Fruit fly (Drosophila melanogaster) whole organism, prepupa: ENCODE results near the gene Wnk.
A peak's percentile ranks its signal among the peaks of the same experiment; 100 is the strongest.

Source experiments
- CG10631 ChIP-seq: fragments of 200-800 bp; sonication (Bioruptor generic); optimal IDR thresholded peaks from 2 replicates; lab custom pipeline; 2016; ENCODE audit warnings: missing biosample characterization, missing genetic modification characterization
- CG10669 ChIP-seq: fragments of 200-800 bp; sonication (Bioruptor generic); optimal IDR thresholded peaks from 3 replicates; lab custom pipeline; 2018; ENCODE audit warnings: missing biosample characterization, mild to moderate bottlenecking, missing genetic modification characterization, moderate library complexity
- CG11294 ChIP-seq: fragments of 200-800 bp; sonication (Bioruptor generic); IDR thresholded peaks from 2 replicates; pipeline ENCODE4 v1.3.6; 2022; ENCODE audit warnings: missing biosample characterization, missing genetic modification characterization
- CG11762 ChIP-seq: fragments of 200-800 bp; sonication (Bioruptor generic); optimal IDR thresholded peaks from 3 replicates; lab custom pipeline; 2016; ENCODE audit warnings: missing biosample characterization, missing genetic modification characterization; ENCODE audit not compliant: insufficient read depth
- CG15336 ChIP-seq: fragments of 200-800 bp; sonication (Bioruptor generic); IDR thresholded peaks from 2 replicates; pipeline ENCODE4 v1.3.6; 2022; ENCODE audit warnings: missing biosample characterization, missing genetic modification characterization
- CG16779 ChIP-seq: fragments of 200-800 bp; sonication (Bioruptor generic); optimal IDR thresholded peaks from 3 replicates; lab custom pipeline; 2017; ENCODE audit warnings: missing biosample characterization, mild to moderate bottlenecking, missing genetic modification characterization
- CG3032 ChIP-seq: fragments of 200-800 bp; optimal IDR thresholded peaks from 2 replicates; lab custom pipeline; 2019; ENCODE audit warnings: missing biosample characterization, mild to moderate bottlenecking, missing genetic modification characterization, moderate library complexity
- CG31627 ChIP-seq: fragments of 200-800 bp; sonication (Bioruptor generic); optimal IDR thresholded peaks from 3 replicates; lab custom pipeline; 2016; ENCODE audit warnings: missing biosample characterization, missing genetic modification characterization
- CG32006 ChIP-seq: fragments of 200-800 bp; sonication (Bioruptor generic); optimal IDR thresholded peaks from 3 replicates; lab custom pipeline; 2017; ENCODE audit warnings: missing biosample characterization, mild to moderate bottlenecking, missing genetic modification characterization
- CG3919 ChIP-seq: fragments of 200-800 bp; sonication (Bioruptor generic); optimal IDR thresholded peaks from 3 replicates; lab custom pipeline; 2016; ENCODE audit warnings: missing biosample characterization, missing genetic modification characterization
- CG6163 ChIP-seq: fragments of 200-800 bp; sonication (Bioruptor generic); IDR thresholded peaks from 3 replicates; pipeline ENCODE4 v1.3.6; 2022; ENCODE audit warnings: missing biosample characterization, missing genetic modification characterization
- CG6792 ChIP-seq: fragments of 200-800 bp; sonication (Bioruptor generic); optimal IDR thresholded peaks from 3 replicates; lab custom pipeline; 2016; ENCODE audit warnings: missing biosample characterization, missing genetic modification characterization
- CG6808 ChIP-seq: fragments of 200-800 bp; sonication (Bioruptor generic); optimal IDR thresholded peaks from 3 replicates; lab custom pipeline; 2017; ENCODE audit warnings: missing biosample characterization, missing genetic modification characterization, mild to moderate bottlenecking, moderate library complexity, missing genetic modification reagents
- CG6854 ChIP-seq: fragments of 200-800 bp; sonication (Bioruptor generic); optimal IDR thresholded peaks from 2 replicates; lab custom pipeline; 2017; ENCODE audit warnings: missing biosample characterization, mild to moderate bottlenecking, missing genetic modification characterization
- CG7368 ChIP-seq: fragments of 200-800 bp; sonication (Bioruptor generic); optimal IDR thresholded peaks from 3 replicates; lab custom pipeline; 2016; ENCODE audit warnings: missing biosample characterization, missing genetic modification characterization
- CG8319 ChIP-seq: fragments of 200-800 bp; sonication (Bioruptor generic); optimal IDR thresholded peaks from 3 replicates; lab custom pipeline; 2016; ENCODE audit warnings: missing biosample characterization, missing genetic modification characterization
- CG8632 ChIP-seq: fragments of 200-800 bp; sonication (Bioruptor generic); optimal IDR thresholded peaks from 3 replicates; lab custom pipeline; 2016; ENCODE audit warnings: missing biosample characterization, missing genetic modification characterization
- Eip75B ChIP-seq: fragments of 200-800 bp; sonication (Bioruptor generic); optimal IDR thresholded peaks from 3 replicates; lab custom pipeline; 2016; ENCODE audit warnings: missing biosample characterization, missing genetic modification characterization
- Eip93F ChIP-seq: fragments of 200-800 bp; sonication (Bioruptor generic); optimal IDR thresholded peaks from 2 replicates; lab custom pipeline; 2016; ENCODE audit warnings: missing biosample characterization, mild to moderate bottlenecking, missing genetic modification characterization
- Ets21C ChIP-seq: fragments of 200-800 bp; sonication (Bioruptor generic); optimal IDR thresholded peaks from 3 replicates; lab custom pipeline; 2016; ENCODE audit warnings: missing biosample characterization, missing genetic modification characterization
- Ets96B ChIP-seq: fragments of 200-800 bp; optimal IDR thresholded peaks from 2 replicates; lab custom pipeline; 2019; ENCODE audit warnings: missing biosample characterization, mild to moderate bottlenecking, missing genetic modification characterization, moderate library complexity
- Gug ChIP-seq: fragments of 200-800 bp; sonication (Bioruptor generic); IDR thresholded peaks from 2 replicates; pipeline ENCODE4 v1.3.6; 2022; ENCODE audit warnings: missing biosample characterization, missing genetic modification characterization
- Hr38 ChIP-seq: sonication (Bioruptor generic); optimal IDR thresholded peaks from 2 replicates; lab custom pipeline; 2016; ENCODE audit warnings: missing biosample characterization, missing genetic modification characterization
- Hr4 ChIP-seq: fragments of 200-800 bp; sonication (Bioruptor generic); optimal IDR thresholded peaks from 3 replicates; lab custom pipeline; 2016; ENCODE audit warnings: missing biosample characterization, missing genetic modification characterization
- Met ChIP-seq: fragments of 200-800 bp; sonication (Bioruptor generic); optimal IDR thresholded peaks from 3 replicates; lab custom pipeline; 2016; ENCODE audit warnings: missing biosample characterization, missing genetic modification characterization
- Smox ChIP-seq: fragments of 200-800 bp; sonication (Bioruptor generic); optimal IDR thresholded peaks from 3 replicates; lab custom pipeline; 2016; ENCODE audit warnings: missing biosample characterization, missing genetic modification characterization
- Sox102F ChIP-seq: fragments of 200-800 bp; sonication (Bioruptor generic); optimal IDR thresholded peaks from 2 replicates; lab custom pipeline; 2016; ENCODE audit warnings: missing biosample characterization, mild to moderate bottlenecking, missing genetic modification characterization
- Sox14 ChIP-seq: fragments of 200-800 bp; sonication (Bioruptor generic); optimal IDR thresholded peaks from 3 replicates; lab custom pipeline; 2016; ENCODE audit warnings: missing biosample characterization, missing genetic modification characterization
- Sox15 ChIP-seq: fragments of 200-800 bp; sonication (Bioruptor generic); optimal IDR thresholded peaks from 3 replicates; lab custom pipeline; 2016; ENCODE audit warnings: missing biosample characterization, missing genetic modification characterization
- achi ChIP-seq: fragments of 200-800 bp; sonication (Bioruptor generic); optimal IDR thresholded peaks from 3 replicates; lab custom pipeline; 2016; ENCODE audit warnings: missing biosample characterization, missing genetic modification characterization
- acj6 ChIP-seq: fragments of 200-800 bp; sonication (Bioruptor generic); optimal IDR thresholded peaks from 3 replicates; lab custom pipeline; 2016; ENCODE audit warnings: missing biosample characterization, missing genetic modification characterization
- cyc ChIP-seq: fragments of 200-800 bp; sonication (Bioruptor generic); optimal IDR thresholded peaks from 3 replicates; lab custom pipeline; 2016; ENCODE audit warnings: missing biosample characterization, missing genetic modification characterization
- dac ChIP-seq: fragments of 200-800 bp; sonication (Bioruptor generic); optimal IDR thresholded peaks from 2 replicates; lab custom pipeline; 2017; ENCODE audit warnings: missing biosample characterization, mild to moderate bottlenecking, missing genetic modification characterization
- dsx ChIP-seq: fragments of 200-800 bp; optimal IDR thresholded peaks from 3 replicates; lab custom pipeline; 2019; ENCODE audit warnings: missing biosample characterization, mild to moderate bottlenecking, missing genetic modification characterization, moderate library complexity; ENCODE audit not compliant: poor library complexity, severe bottlenecking
- eg ChIP-seq: fragments of 200-800 bp; sonication (Bioruptor generic); IDR thresholded peaks from 3 replicates; pipeline ENCODE4 v1.3.6; 2022; ENCODE audit warnings: missing biosample characterization, missing genetic modification characterization
- esn ChIP-seq: fragments of 200-800 bp; sonication (Bioruptor generic); optimal IDR thresholded peaks from 2 replicates; lab custom pipeline; 2016; ENCODE audit warnings: missing biosample characterization, mild to moderate bottlenecking, missing genetic modification characterization, moderate library complexity
- fd59A ChIP-seq: fragments of 200-800 bp; sonication (Bioruptor generic); optimal IDR thresholded peaks from 2 replicates; lab custom pipeline; 2017; ENCODE audit warnings: missing biosample characterization, mild to moderate bottlenecking, missing genetic modification characterization, missing genetic modification reagents
- fkh ChIP-seq: fragments of 200-800 bp; sonication (Bioruptor generic); optimal IDR thresholded peaks from 3 replicates; lab custom pipeline; 2017; ENCODE audit warnings: missing biosample characterization, mild to moderate bottlenecking, missing genetic modification characterization, moderate library complexity
- lz ChIP-seq: fragments of 200-800 bp; sonication (Bioruptor generic); optimal IDR thresholded peaks from 3 replicates; lab custom pipeline; 2016; ENCODE audit warnings: missing biosample characterization, missing genetic modification characterization
- net ChIP-seq: fragments of 200-800 bp; sonication (Bioruptor generic); optimal IDR thresholded peaks from 3 replicates; lab custom pipeline; 2016; ENCODE audit warnings: missing biosample characterization, missing genetic modification characterization
- pdm3 ChIP-seq: fragments of 200-800 bp; sonication (Bioruptor generic); optimal IDR thresholded peaks from 3 replicates; lab custom pipeline; 2016; ENCODE audit warnings: missing biosample characterization, missing genetic modification characterization
- salr ChIP-seq, 2 experiments: fragments of 200-800 bp; sonication (Bioruptor generic); optimal IDR thresholded peaks; 3 replicates each; lab custom pipeline; 2016 to 2018; ENCODE audit warnings: missing biosample characterization in 2 of 2, missing genetic modification characterization in 2 of 2, mild to moderate bottlenecking in 1 of 2
- spab ChIP-seq: fragments of 200-800 bp; sonication (Bioruptor generic); optimal IDR thresholded peaks from 2 replicates; lab custom pipeline; 2017; ENCODE audit warnings: missing biosample characterization, mild to moderate bottlenecking, missing genetic modification characterization, missing genetic modification reagents
- svp ChIP-seq: fragments of 200-800 bp; sonication (Bioruptor generic); peaks from one replicate; lab custom pipeline; 2016; ENCODE audit warnings: missing biosample characterization, missing genetic modification characterization
- topi ChIP-seq: fragments of 200-800 bp; sonication (Bioruptor generic); optimal IDR thresholded peaks from 3 replicates; lab custom pipeline; 2016; ENCODE audit warnings: missing biosample characterization, missing genetic modification characterization

The Wnk gene

dm6 chr3L:21515823-21516715 lies 38.7 kb downstream of the Wnk start, which contains the start of the genes SAK and Cdk12 (continued):
- TF ChIP-seq Sox14 (GFP tag; lab: Kevin White, UChicago) (peak; percentile 59), CG6808 (GFP tag; lab: Kevin White, UChicago) (peak; percentile 70), lz (peak; percentile 67), Sox102F (GFP tag; lab: Kevin White, UChicago) (peak; percentile 83), Hr4 (GFP tag; lab: Kevin White, UChicago) (peak; percentile 77), CG6792 (GFP tag; lab: Kevin White, UChicago) (peak; percentile 71), CG11294 (peak; percentile 76), CG32006 (GFP tag; lab: Kevin White, UChicago) (peak; percentile 89), pdm3 (peak; percentile 79), CG8319 (GFP tag; lab: Kevin White, UChicago) (peak; percentile 75), CG8632 (peak; percentile 81), cyc (GFP tag; lab: Kevin White, UChicago) (peak; percentile 78), svp (GFP tag; lab: Kevin White, UChicago) (no peak), topi (GFP tag; lab: Kevin White, UChicago) (peak; percentile 66), dac (GFP tag; lab: Kevin White, UChicago) (peak; percentile 66), acj6 (GFP tag; lab: Kevin White, UChicago) (peak; percentile 86)
- TF ChIP-seq, all 60 proteins: peak for 56

- TF ChIP-seq CG7368 (GFP tag; lab: Kevin White, UChicago) (peak; percentile 54), spab (GFP tag; lab: Kevin White, UChicago) (peak; percentile 13), CG6808 (GFP tag; lab: Kevin White, UChicago) (peak; percentile 51), CG3919 (peak; percentile 77), CG6163 (GFP tag; lab: Robert Waterston, UW) (peak; percentile 67), dsx (no peak), CG15336 (GFP tag; lab: Robert Waterston, UW) (peak; percentile 68; the same call in 1 of the 2 replicates), cyc (GFP tag; lab: Kevin White, UChicago) (peak; percentile 45), CG16779 (tag; lab: Kevin White, UChicago) (no peak), Sox102F (GFP tag; lab: Kevin White, UChicago) (peak; percentile 61), Sox15 (GFP tag; lab: Kevin White, UChicago) (peak; percentile 27), eg (GFP tag; lab: Robert Waterston, UW) (no peak; the same call in 2 of the 3 replicates), CG6854 (no peak), Met (peak; percentile 66), Eip93F (GFP tag; lab: Kevin White, UChicago) (no peak), Hr4 (GFP tag; lab: Kevin White, UChicago) (peak; percentile 78), fd59A (GFP tag; lab: Kevin White, UChicago) (peak; percentile 17), fkh (no peak), Gug (GFP tag; lab: Robert Waterston, UW) (no peak), esn (GFP tag; lab: Kevin White, UChicago) (peak; percentile 73), CG32006 (GFP tag; lab: Kevin White, UChicago) (peak; percentile 80), CG11294 (no peak), salr (GFP tag; optimal IDR thresholded peaks at IDR 0.05; lab: Kevin White, UChicago) (no peak), acj6 (GFP tag; lab: Kevin White, UChicago) (peak; percentile 73), CG31627 (GFP tag; lab: Kevin White, UChicago) (peak; percentile 58), Eip75B (GFP tag; lab: Kevin White, UChicago) (peak; percentile 78), achi (GFP tag; lab: Kevin White, UChicago) (peak; percentile 67), Hr38 (GFP tag; lab: Kevin White, UChicago) (no peak), Sox14 (GFP tag; lab: Kevin White, UChicago) (peak; percentile 49), CG3032 (tag; lab: Kevin White, UChicago) (peak; percentile 62), Smox (GFP tag; lab: Kevin White, UChicago) (peak; percentile 64), dac (GFP tag; lab: Kevin White, UChicago) (peak; percentile 40), net (GFP tag; lab: Kevin White, UChicago) (peak; percentile 68), Ets96B (peak; percentile 51), CG11762 (GFP tag; lab: Kevin White, UChicago) (peak; percentile 25), CG6792 (GFP tag; lab: Kevin White, UChicago) (peak; percentile 62), CG10631 (peak; percentile 55), Ets21C (GFP tag; lab: Kevin White, UChicago) (peak; percentile 51), CG10669 (GFP tag; lab: Kevin White, UChicago) (peak; percentile 57)
These were observed 45.1 kb downstream of the Wnk start for dm6 chr3L:21509488-21510122.
